4 worm cellular contexts compared by ENCODE assay signal in genomic region chrX:16411985-16412384, ce11.
TF ChIP-seq lines count a peak whose summit lies in the region.

No protein-coding gene starts in this region.

TF ChIP-seq in whole organism, L3 larva, 47 proteins besides CTCF, POLR2A, EP300 and RAD21:
- TF ChIP-seq pha-4 (tag; optimal IDR thresholded peaks at IDR 0.05; lab: Kevin White, UChicago) (peak; percentile 83), lin-15B (tag; optimal IDR thresholded peaks at IDR 0.05; lab: Kevin White, UChicago) (no peak)

TF ChIP-seq in whole organism, L4 larva, 104 proteins besides CTCF, POLR2A, EP300 and RAD21:
- TF ChIP-seq gei-8 (GFP tag; optimal IDR thresholded peaks at IDR 0.05; lab: Kevin White, UChicago) = no peak
- no peak for TF ChIP-seq nhr-76 (tag; optimal IDR thresholded peaks at IDR 0.05; lab: Kevin White, UChicago)
- TF ChIP-seq rbr-2 (tag; optimal IDR thresholded peaks at IDR 0.05; lab: Kevin White, UChicago) = no peak
- no peak for TF ChIP-seq pha-4 (GFP tag; IDR thresholded peaks at IDR 0.05; lab: Robert Waterston, UW)
- peak; percentile 61 for TF ChIP-seq pha-4 (tag; optimal IDR thresholded peaks at IDR 0.05; lab: Kevin White, UChicago)

TF ChIP-seq in whole organism, mixed stage, embryonic, 35 proteins besides CTCF, POLR2A, EP300 and RAD21:
- peak; percentile 63 for TF ChIP-seq pha-4 (tag; optimal IDR thresholded peaks at IDR 0.05; lab: Kevin White, UChicago)
- no peak for TF ChIP-seq zip-8 (tag; optimal IDR thresholded peaks at IDR 0.05; lab: Kevin White, UChicago)

TF ChIP-seq in whole organism, young adult, 124 proteins besides CTCF, POLR2A, EP300 and RAD21:
- TF ChIP-seq ceh-58 (GFP tag; IDR thresholded peaks at IDR 0.05; lab: Robert Waterston, UW) (no peak), nhr-90 (tag; optimal IDR thresholded peaks at IDR 0.05; lab: Kevin White, UChicago) (no peak), ceh-100 (GFP tag; IDR thresholded peaks at IDR 0.05; lab: Robert Waterston, UW) (no peak), cebp-1 (GFP tag; IDR thresholded peaks at IDR 0.05; lab: Robert Waterston, UW) (no peak; the same call in 1 of the 2 replicates), cebp-1 (tag; optimal IDR thresholded peaks at IDR 0.05; lab: Kevin White, UChicago) (peak; percentile 87)
